Fruit fly (Drosophila melanogaster): ENCODE measurements around the gene CG42724.

CG42724 gene

DNA sequence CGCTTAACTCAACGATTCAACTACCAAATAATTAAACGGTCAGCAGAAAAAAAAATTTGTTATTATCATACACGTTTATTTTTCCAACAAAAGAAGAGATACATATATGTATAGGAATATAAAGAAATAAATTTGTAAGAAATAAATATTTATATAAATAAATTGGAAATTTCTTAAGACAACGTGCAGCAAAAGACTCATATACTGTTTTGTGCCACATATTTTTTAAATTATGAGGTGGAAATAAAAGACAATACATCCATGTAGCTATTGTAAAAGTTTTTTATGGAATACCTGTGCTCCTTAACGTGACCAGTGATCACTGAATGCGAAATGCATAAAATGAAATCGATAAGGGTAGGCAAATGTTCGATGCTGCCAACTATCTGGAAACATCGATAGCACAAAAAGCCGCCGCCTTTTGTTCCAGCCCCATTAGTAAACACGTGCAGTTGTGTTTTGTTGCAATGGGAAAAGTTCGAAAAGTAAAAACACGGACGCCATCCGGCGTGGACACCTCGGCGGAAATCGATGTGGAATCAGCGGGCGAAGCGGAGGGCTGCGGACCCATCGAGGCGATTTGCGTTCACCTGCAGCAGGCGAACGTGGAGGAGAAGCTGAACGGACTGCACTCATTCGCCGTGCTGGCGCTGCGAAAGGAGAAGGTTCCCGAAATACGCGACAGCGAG lies 606 bp upstream of the CG42724 start, which contains the start of gene CG10286 (continued):
- TF ChIP-seq Dip2 (GFP tag; IDR thresholded peaks at IDR 0.05) (no peak), NK7.1 (GFP tag; optimal IDR thresholded peaks at IDR 0.05) (no peak), Bdp1 (GFP tag; optimal IDR thresholded peaks at IDR 0.05) (no peak), peb (GFP tag; IDR thresholded peaks at IDR 0.05) (no peak), tgo (GFP tag; IDR thresholded peaks at IDR 0.05) (no peak; the same call in 1 of the 3 replicates), Dad (GFP tag; optimal IDR thresholded peaks at IDR 0.05) (no peak), CG4707 (GFP tag; optimal IDR thresholded peaks at IDR 0.05) (no peak), Mad (GFP tag; optimal IDR thresholded peaks at IDR 0.05) (no peak), CG18764 (GFP tag; optimal IDR thresholded peaks at IDR 0.05) (no peak), bigmax (GFP tag; optimal IDR thresholded peaks at IDR 0.05) (no peak), CG8388 (GFP tag; optimal IDR thresholded peaks at IDR 0.05) (peak; percentile 34), CG17359 (tag; optimal IDR thresholded peaks at IDR 0.05) (peak; percentile 19), zfh1 (GFP tag; IDR thresholded peaks at IDR 0.05) (0 out of 3 replicates have a peak, but pooled peaks have one; percentile 33), Hey (tag; optimal IDR thresholded peaks at IDR 0.05) (no peak), phol (tag; optimal IDR thresholded peaks at IDR 0.05) (peak; percentile 30), CG10462 (GFP tag; optimal IDR thresholded peaks at IDR 0.05) (peak; percentile 13), Sry-δ (GFP tag; optimal IDR thresholded peaks at IDR 0.05) (peak; percentile 83), lbe (GFP tag; optimal IDR thresholded peaks at IDR 0.05) (no peak), unc-4 (GFP tag; IDR thresholded peaks at IDR 0.05; ENCODE audit: partially characterized antibody) (peak; percentile 68), Sox100B (GFP tag; optimal IDR thresholded peaks at IDR 0.05) (no peak), CG12744 (GFP tag; optimal IDR thresholded peaks at IDR 0.05) (no peak), CG14014 (GFP tag; IDR thresholded peaks at IDR 0.05) (peak; percentile 32; the same call in 1 of the 2 replicates), hb (GFP tag; IDR thresholded peaks at IDR 0.05; ENCODE audit: partially characterized antibody) (peak; percentile 13; the same call in 1 of the 3 replicates), CG11456 (GFP tag; IDR thresholded peaks at IDR 0.05) (0 out of 3 replicates have a peak, but pooled peaks have one; percentile 7), sob (GFP tag; IDR thresholded peaks at IDR 0.05) (peak; percentile 67), CG15514 (GFP tag; optimal IDR thresholded peaks at IDR 0.05) (peak; percentile 57), CG12236 (GFP tag; optimal IDR thresholded peaks at IDR 0.05) (no peak), Bteb2 (GFP tag; optimal IDR thresholded peaks at IDR 0.05) (no peak), CG13424 (tag; optimal IDR thresholded peaks at IDR 0.05) (peak; percentile 7), Mrtf (GFP tag; IDR thresholded peaks at IDR 0.05) (no peak), CG2199 (GFP tag; IDR thresholded peaks at IDR 0.05) (no peak; the same call in 2 of the 3 replicates), slou (GFP tag; optimal IDR thresholded peaks at IDR 0.05) (no peak), CG10267 (tag; optimal IDR thresholded peaks at IDR 0.05) (peak; percentile 55), odd (GFP tag; optimal IDR thresholded peaks at IDR 0.05) (no peak), da (GFP tag; optimal IDR thresholded peaks at IDR 0.05) (no peak), CG9797 (GFP tag; optimal IDR thresholded peaks at IDR 0.05) (peak; percentile 25), rib (GFP tag; IDR thresholded peaks at IDR 0.05) (peak; percentile 11; the same call in 1 of the 2 replicates), CG13296 (GFP tag; optimal IDR thresholded peaks at IDR 0.05) (peak; percentile 32), CG12071 (GFP tag; optimal IDR thresholded peaks at IDR 0.05) (no peak), nau (GFP tag; optimal IDR thresholded peaks at IDR 0.05) (no peak), wor (GFP tag; IDR thresholded peaks at IDR 0.05) (no peak), CG14965 (GFP tag; optimal IDR thresholded peaks at IDR 0.05; ENCODE audit: borderline replicate concordance) (no peak), CG15479 (GFP tag; optimal IDR thresholded peaks at IDR 0.05) (no peak), CG16863 (GFP tag; optimal IDR thresholded peaks at IDR 0.05) (no peak), Blimp-1 (GFP tag; optimal IDR thresholded peaks at IDR 0.05) (no peak), CG12659 (GFP tag; optimal IDR thresholded peaks at IDR 0.05) (peak; percentile 42), ranshi (GFP tag; IDR thresholded peaks at IDR 0.05) (no peak), Sox102F (GFP tag; optimal IDR thresholded peaks at IDR 0.05) (no peak), CG1647 (GFP tag; optimal IDR thresholded peaks at IDR 0.05) (no peak), Side (GFP tag; optimal IDR thresholded peaks at IDR 0.05) (no peak)
